Worm (Caenorhabditis elegans): ENCODE results near the gene sri-66.

- TF ChIP-seq sptf-1 (tag; optimal IDR thresholded peaks at IDR 0.05) (no peak), pha-4 (tag; optimal IDR thresholded peaks at IDR 0.05) (no peak), M03D4.4 (tag; optimal IDR thresholded peaks at IDR 0.05) (no peak), nhr-237 (tag; optimal IDR thresholded peaks at IDR 0.05) (no peak), unc-62 (GFP tag; optimal IDR thresholded peaks at IDR 0.05) (no peak), ces-1 (GFP tag; optimal IDR thresholded peaks at IDR 0.05) (no peak)
Observed at ce11 chrV:17104527-17104926, 44.4 kb downstream of the sri-66 start, which contains the start of gene nhr-248.
